Fruit fly (Drosophila melanogaster) whole organism, adult: ENCODE measurements around the gene CG11095.

Source experiments
- CG11617 ChIP-seq: fragments of 200-800 bp; sonication (Bioruptor generic); optimal IDR thresholded peaks from 2 replicates; lab custom pipeline; 2017; ENCODE audit warnings: mild to moderate bottlenecking, missing biosample characterization, missing genetic modification reagents, missing genetic modification characterization
- CG12768 ChIP-seq: fragments of 200-800 bp; sonication (Bioruptor generic); optimal IDR thresholded peaks from 2 replicates; lab custom pipeline; 2017; ENCODE audit warnings: missing biosample characterization, missing genetic modification characterization, mild to moderate bottlenecking, moderate library complexity, missing genetic modification reagents
- CG14711 ChIP-seq: fragments of 200-800 bp; sonication (Bioruptor generic); optimal IDR thresholded peaks from 2 replicates; lab custom pipeline; 2018; ENCODE audit warnings: missing biosample characterization, mild to moderate bottlenecking, missing genetic modification characterization, moderate library complexity
- CG1620 ChIP-seq: fragments of 200-800 bp; sonication (Bioruptor generic); optimal IDR thresholded peaks from 2 replicates; lab custom pipeline; 2016; ENCODE audit warnings: missing biosample characterization, missing genetic modification characterization
- CG33017 ChIP-seq: fragments of 200-800 bp; sonication (Bioruptor generic); optimal IDR thresholded peaks from 2 replicates; lab custom pipeline; 2018; ENCODE audit warnings: missing biosample characterization, mild to moderate bottlenecking, missing genetic modification characterization, moderate library complexity
- CG5204 ChIP-seq: fragments of 200-800 bp; sonication (Bioruptor generic); optimal IDR thresholded peaks from 2 replicates; lab custom pipeline; 2016; ENCODE audit warnings: missing biosample characterization, missing genetic modification characterization
- CG7045 ChIP-seq: fragments of 200-800 bp; sonication (Bioruptor generic); optimal IDR thresholded peaks from 2 replicates; lab custom pipeline; 2017; ENCODE audit warnings: missing biosample characterization, mild to moderate bottlenecking, missing genetic modification characterization
- CG7101 ChIP-seq: fragments of 200-800 bp; sonication (Bioruptor generic); optimal IDR thresholded peaks from 2 replicates; lab custom pipeline; 2018; ENCODE audit warnings: missing biosample characterization, mild to moderate bottlenecking, missing genetic modification characterization, moderate library complexity
- Clk ChIP-seq: fragments of 200-800 bp; sonication (Bioruptor generic); optimal IDR thresholded peaks from 2 replicates; lab custom pipeline; 2017; ENCODE audit warnings: missing biosample characterization, missing genetic modification characterization
- Crg-1 ChIP-seq: fragments of 200-800 bp; sonication (Bioruptor generic); optimal IDR thresholded peaks from 2 replicates; lab custom pipeline; 2016; ENCODE audit warnings: missing biosample characterization, missing genetic modification characterization
- Hr96 ChIP-seq: fragments of 200-800 bp; sonication (Bioruptor generic); optimal IDR thresholded peaks from 2 replicates; lab custom pipeline; 2016; ENCODE audit warnings: missing biosample characterization, missing genetic modification characterization
- Mnt ChIP-seq: fragments of 200-800 bp; sonication (Bioruptor generic); optimal IDR thresholded peaks from 2 replicates; lab custom pipeline; 2016; ENCODE audit warnings: missing biosample characterization, mild to moderate bottlenecking, missing genetic modification characterization
- bab1 ChIP-seq: fragments of 200-800 bp; sonication (Bioruptor generic); optimal IDR thresholded peaks from 3 replicates; lab custom pipeline; 2019; ENCODE audit warnings: missing biosample characterization, mild to moderate bottlenecking, missing genetic modification characterization, moderate library complexity
- cic ChIP-seq: fragments of 200-800 bp; sonication (Bioruptor generic); optimal IDR thresholded peaks from 2 replicates; lab custom pipeline; 2017; ENCODE audit warnings: missing biosample characterization, mild to moderate bottlenecking, missing genetic modification characterization, moderate library complexity
- cnc ChIP-seq, 2 experiments: fragments of >200 bp; optimal IDR thresholded peaks; 2 replicates each; lab custom pipeline; 2017
- kay ChIP-seq: fragments of 200-800 bp; sonication (Bioruptor generic); peaks from one replicate; lab custom pipeline; 2016; ENCODE audit warnings: missing biosample characterization, missing genetic modification characterization, borderline replicate concordance
- ovo ChIP-seq: fragments of 200-800 bp; sonication (Bioruptor generic); optimal IDR thresholded peaks from 2 replicates; lab custom pipeline; 2016; ENCODE audit warnings: missing biosample characterization, missing genetic modification characterization
- pad ChIP-seq: fragments of 200-800 bp; sonication (Bioruptor generic); optimal IDR thresholded peaks from 3 replicates; lab custom pipeline; 2017; ENCODE audit warnings: missing biosample characterization, missing genetic modification characterization, mild to moderate bottlenecking, moderate library complexity, missing genetic modification reagents
- tj ChIP-seq: fragments of 200-800 bp; sonication (Bioruptor generic); optimal IDR thresholded peaks from 3 replicates; lab custom pipeline; 2017; ENCODE audit warnings: missing biosample characterization, mild to moderate bottlenecking, missing genetic modification characterization, moderate library complexity
- toe ChIP-seq: fragments of 200-800 bp; sonication (Bioruptor generic); optimal IDR thresholded peaks from 2 replicates; lab custom pipeline; 2016; ENCODE audit warnings: missing biosample characterization, missing genetic modification characterization

The CG11095 gene

DNA sequence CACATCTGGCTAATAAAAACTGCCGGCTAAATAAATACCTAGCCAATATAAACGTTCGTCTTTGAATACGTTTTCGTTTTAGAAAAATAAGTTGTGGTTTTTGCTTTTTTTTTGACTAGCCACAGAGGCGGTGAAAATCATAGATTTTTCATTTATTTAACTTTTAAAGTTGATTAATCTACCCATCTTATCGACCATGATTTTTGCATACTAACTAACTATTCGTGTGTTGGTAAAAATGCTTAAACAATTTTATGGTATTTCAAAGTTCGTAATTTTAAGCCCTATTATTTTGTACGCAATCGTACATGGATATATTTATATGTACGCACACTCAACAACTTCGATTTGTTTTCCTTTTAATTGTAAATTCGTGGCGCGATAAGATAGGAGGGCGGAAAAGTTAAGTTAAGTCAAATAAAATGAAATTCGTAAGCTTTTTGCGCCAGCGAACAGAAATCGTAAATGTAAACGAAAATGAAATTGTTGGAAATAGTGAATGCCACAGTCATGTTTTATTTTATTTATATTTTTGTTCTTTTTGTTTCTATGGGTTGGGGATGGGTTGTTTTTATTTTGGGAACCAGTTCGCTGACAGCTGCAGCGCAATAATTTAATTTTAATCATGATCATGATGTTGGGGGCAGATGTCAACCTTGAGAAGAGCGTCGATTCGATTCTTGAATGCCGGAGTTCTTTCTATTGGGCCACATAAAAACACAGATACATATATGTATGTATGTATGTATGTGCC lies 6.1 kb downstream of the CG11095 start:
- TF ChIP-seq CG11617 (GFP tag; lab: Kevin White, UChicago) (peak; percentile 39), CG14711 (tag; lab: Kevin White, UChicago) (peak; percentile 52), tj (GFP tag; lab: Kevin White, UChicago) (peak; percentile 44), CG7101 (tag; lab: Kevin White, UChicago) (peak; percentile 35), bab1 (GFP tag; lab: Kevin White, UChicago) (no peak), CG5204 (GFP tag; lab: Kevin White, UChicago) (no peak), ovo (GFP tag; lab: Kevin White, UChicago) (no peak), kay (GFP tag; lab: Kevin White, UChicago) (peak; percentile 82)

DNA sequence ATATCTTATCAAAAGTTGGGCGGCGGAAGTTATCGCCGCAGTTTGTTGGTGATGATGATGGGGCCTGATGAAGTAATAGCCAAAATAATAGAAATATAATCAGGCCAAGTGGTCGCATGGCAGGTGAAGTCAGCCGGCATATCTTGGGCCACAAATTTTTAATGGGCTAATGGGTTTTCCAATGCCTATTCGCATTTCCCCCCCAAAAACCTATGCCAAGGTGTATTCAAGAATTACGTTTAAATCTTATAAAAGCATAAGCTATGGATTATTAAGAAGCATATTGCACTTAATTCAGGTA lies 6.6 kb downstream of the CG11095 start:
- TF ChIP-seq CG7101 (tag; lab: Kevin White, UChicago) (no peak), CG1620 (GFP tag; lab: Kevin White, UChicago) (no peak), tj (GFP tag; lab: Kevin White, UChicago) (no peak), Clk (GFP tag; lab: Kevin White, UChicago) (no peak), ovo (GFP tag; lab: Kevin White, UChicago) (no peak), CG14711 (tag; lab: Kevin White, UChicago) (no peak), CG7045 (GFP tag; lab: Kevin White, UChicago) (no peak), CG12768 (GFP tag; lab: Kevin White, UChicago) (no peak), CG33017 (tag; lab: Kevin White, UChicago) (no peak), pad (GFP tag; lab: Kevin White, UChicago) (no peak), CG11617 (GFP tag; lab: Kevin White, UChicago) (no peak), Crg-1 (no peak), cic (GFP tag; lab: Kevin White, UChicago) (no peak), bab1 (GFP tag; lab: Kevin White, UChicago) (no peak), Mnt (GFP tag; lab: Kevin White, UChicago) (no peak), kay (GFP tag; lab: Kevin White, UChicago) (no peak), CG5204 (GFP tag; lab: Kevin White, UChicago) (no peak)

DNA sequence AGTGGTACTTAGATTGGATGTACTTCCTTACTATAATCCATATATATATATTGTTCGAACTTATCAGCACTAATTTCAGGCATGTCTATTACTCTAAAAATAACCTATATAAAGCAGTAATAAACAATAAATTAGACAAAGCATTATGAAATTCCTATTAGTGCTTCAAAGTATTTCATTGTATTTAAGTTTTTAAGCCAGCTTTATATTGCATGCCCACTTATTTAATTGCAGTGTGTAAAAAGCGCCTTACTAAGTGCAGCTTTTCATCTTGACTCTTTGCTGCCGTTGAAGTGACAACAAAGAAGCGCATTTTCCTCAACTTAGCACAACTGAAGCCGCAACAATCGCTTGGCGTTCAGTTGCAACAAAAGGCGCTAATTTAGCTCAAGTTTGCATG lies 7.4 kb downstream of the CG11095 start:
- no peak for TF ChIP-seq CG1620 (GFP tag; lab: Kevin White, UChicago)
- no peak for TF ChIP-seq CG14711 (tag; lab: Kevin White, UChicago)
- no peak for TF ChIP-seq bab1 (GFP tag; lab: Kevin White, UChicago)
- TF ChIP-seq pad (GFP tag; lab: Kevin White, UChicago) = no peak
- TF ChIP-seq CG33017 (tag; lab: Kevin White, UChicago) = no peak
- no peak for TF ChIP-seq tj (GFP tag; lab: Kevin White, UChicago)
- TF ChIP-seq CG7101 (tag; lab: Kevin White, UChicago) = no peak
- TF ChIP-seq cnc (optimal IDR thresholded peaks at IDR 0.05; lab: Kevin White, UChicago) = no peak
- TF ChIP-seq ovo (GFP tag; lab: Kevin White, UChicago) = no peak
- no peak for TF ChIP-seq Mnt (GFP tag; lab: Kevin White, UChicago)
- TF ChIP-seq kay (GFP tag; lab: Kevin White, UChicago) = no peak

- TF ChIP-seq tj (GFP tag; lab: Kevin White, UChicago) = no peak
- no peak for TF ChIP-seq CG11617 (GFP tag; lab: Kevin White, UChicago)
- no peak for TF ChIP-seq CG33017 (tag; lab: Kevin White, UChicago)
- no peak for TF ChIP-seq cic (GFP tag; lab: Kevin White, UChicago)
Observed at dm6 chrX:13819682-13820081, 8.2 kb downstream of the CG11095 start.

- TF ChIP-seq CG33017 (tag; lab: Kevin White, UChicago) = no peak
- no peak for TF ChIP-seq pad (GFP tag; lab: Kevin White, UChicago)
- TF ChIP-seq bab1 (GFP tag; lab: Kevin White, UChicago) = no peak
- no peak for TF ChIP-seq CG5204 (GFP tag; lab: Kevin White, UChicago)
- no peak for TF ChIP-seq Hr96 (GFP tag; lab: Kevin White, UChicago)
- no peak for TF ChIP-seq CG12768 (GFP tag; lab: Kevin White, UChicago)
- TF ChIP-seq toe = no peak
- TF ChIP-seq CG11617 (GFP tag; lab: Kevin White, UChicago) = no peak
- TF ChIP-seq tj (GFP tag; lab: Kevin White, UChicago) = no peak
- no peak for TF ChIP-seq Mnt (GFP tag; lab: Kevin White, UChicago)
- TF ChIP-seq cnc (optimal IDR thresholded peaks at IDR 0.05; lab: Kevin White, UChicago) = no peak
- no peak for TF ChIP-seq Clk (GFP tag; lab: Kevin White, UChicago)
- no peak for TF ChIP-seq CG14711 (tag; lab: Kevin White, UChicago)
- TF ChIP-seq kay (GFP tag; lab: Kevin White, UChicago) = no peak
- TF ChIP-seq CG1620 (GFP tag; lab: Kevin White, UChicago) = no peak
- no peak for TF ChIP-seq CG7045 (GFP tag; lab: Kevin White, UChicago)
- TF ChIP-seq cic (GFP tag; lab: Kevin White, UChicago) = no peak
- no peak for TF ChIP-seq ovo (GFP tag; lab: Kevin White, UChicago)
- TF ChIP-seq CG7101 (tag; lab: Kevin White, UChicago) = no peak
- no peak for TF ChIP-seq Crg-1
Observed at dm6 chrX:13820310-13821038, 9.0 kb downstream of the CG11095 start.
